Worm (Caenorhabditis elegans): Measurements from ENCODE around the gene C10A4.7.

- TF ChIP-seq ztf-11 (tag; optimal IDR thresholded peaks at IDR 0.05) (no peak), nhr-11 (tag; optimal IDR thresholded peaks at IDR 0.05) (no peak), hlh-4 (tag; optimal IDR thresholded peaks at IDR 0.05) (no peak), nhr-12 (tag; optimal IDR thresholded peaks at IDR 0.05) (no peak)
Observed at ce11 chrX:7393167-7393566, 22.2 kb downstream of the C10A4.7 start, which contains the start of gene gad-2.

All from whole organism, L1 larva.